Worm (Caenorhabditis elegans): ENCODE data around the gene F14H3.15.
A peak's percentile ranks its signal among the peaks of the same experiment; 100 is the strongest.

F14H3.15 gene

ce11 chrV:16036166-16036565 lies 23.9 kb downstream of the F14H3.15 start, which contains the start of gene T10C6.10:
T10C6.10 (plus strand) TSS chrV:16036413.
- no peak for TF ChIP-seq snpc-1.2 (GFP tag; IDR thresholded peaks at IDR 0.05)
- TF ChIP-seq set-16 (GFP tag; IDR thresholded peaks at IDR 0.05) = no peak

ce11 chrV:16033491-16033890 lies 26.5 kb downstream of the F14H3.15 start:
- TF ChIP-seq nhr-42 (GFP tag; IDR thresholded peaks at IDR 0.05) (no peak), fos-1 (tag; optimal IDR thresholded peaks at IDR 0.05) (no peak), R02D3.7 (tag; optimal IDR thresholded peaks at IDR 0.05) (no peak), sdz-12 (GFP tag; optimal IDR thresholded peaks at IDR 0.05) (no peak), php-3 (GFP tag; IDR thresholded peaks at IDR 0.05) (no peak), F44E2.7 (GFP tag; IDR thresholded peaks at IDR 0.05) (no peak), spr-1 (tag; optimal IDR thresholded peaks at IDR 0.05) (no peak), set-16 (GFP tag; IDR thresholded peaks at IDR 0.05) (peak; percentile 54)

- no peak for TF ChIP-seq ces-1 (GFP tag; optimal IDR thresholded peaks at IDR 0.05)
- TF ChIP-seq snpc-1.2 (GFP tag; IDR thresholded peaks at IDR 0.05) = 0 out of 2 replicates have a peak, but pooled peaks have one; percentile 8
- TF ChIP-seq aha-1 (tag) = peak; percentile 79
- TF ChIP-seq unc-62 (GFP tag; optimal IDR thresholded peaks at IDR 0.05 in 1 of 2) = peak in 1 of 2 experiments; percentile 97
- TF ChIP-seq unc-62 (tag; optimal IDR thresholded peaks at IDR 0.05) = no peak
Measured at ce11 chrV:16032761-16033160, 27.3 kb downstream of the F14H3.15 start, which contains the start of gene T10C6.16. T10C6.16 (minus strand) TSS chrV:16033005.

- no peak for TF ChIP-seq snpc-1.2 (GFP tag; IDR thresholded peaks at IDR 0.05)
- no peak for TF ChIP-seq lin-39 (tag; optimal IDR thresholded peaks at IDR 0.05)
Measured at ce11 chrV:16031571-16031970, 28.5 kb downstream of the F14H3.15 start, which contains the start of gene T10C6.7. T10C6.7 (minus strand) TSS chrV:16031713.

ce11 chrV:16029237-16029636 lies 30.8 kb downstream of the F14H3.15 start:
- TF ChIP-seq daf-12 (tag; optimal IDR thresholded peaks at IDR 0.05) (no peak), F49E8.2 (tag; optimal IDR thresholded peaks at IDR 0.05; ENCODE audit: borderline replicate concordance) (no peak), ceh-44 (GFP tag; IDR thresholded peaks at IDR 0.05) (no peak), F44E2.7 (GFP tag; IDR thresholded peaks at IDR 0.05) (no peak), R02D3.7 (tag; optimal IDR thresholded peaks at IDR 0.05) (no peak), ceh-82 (tag; optimal IDR thresholded peaks at IDR 0.05) (no peak)

ce11 chrV:16024917-16025316 lies 35.1 kb downstream of the F14H3.15 start:
- no peak for TF ChIP-seq aha-1 (tag)
- TF ChIP-seq set-16 (GFP tag; IDR thresholded peaks at IDR 0.05) = peak; percentile 67

- no peak for TF ChIP-seq gei-8 (GFP tag; optimal IDR thresholded peaks at IDR 0.05)
- no peak for TF ChIP-seq hmg-1.1 (GFP tag; IDR thresholded peaks at IDR 0.05)
- TF ChIP-seq F44E2.7 (GFP tag; IDR thresholded peaks at IDR 0.05) = no peak
- 0 out of 2 replicates have a peak, but pooled peaks have one; percentile 33 for TF ChIP-seq arid-1 (GFP tag; conservative IDR thresholded peaks at IDR 0.05)
- peak; percentile 36 for TF ChIP-seq F49E8.2 (tag; optimal IDR thresholded peaks at IDR 0.05; ENCODE audit: borderline replicate concordance)
- no peak for TF ChIP-seq ztf-11 (tag; optimal IDR thresholded peaks at IDR 0.05)
- TF ChIP-seq nhr-102 (tag; optimal IDR thresholded peaks at IDR 0.05) = no peak
- TF ChIP-seq nhr-77 (tag; optimal IDR thresholded peaks at IDR 0.05) = no peak
- TF ChIP-seq dpl-1 (GFP tag; optimal IDR thresholded peaks at IDR 0.05) = peak; percentile 8
- TF ChIP-seq daf-19 (GFP tag; conservative IDR thresholded peaks at IDR 0.05) = 0 out of 2 replicates have a peak, but pooled peaks have one; percentile 13
- TF ChIP-seq nhr-42 (GFP tag; IDR thresholded peaks at IDR 0.05) = no peak
- no peak for TF ChIP-seq aha-1 (tag)
- TF ChIP-seq nhr-41 (GFP tag; IDR thresholded peaks at IDR 0.05) = no peak
Measured at ce11 chrV:16024300-16024699, 35.7 kb downstream of the F14H3.15 start, which contains the start of gene T10C6.6. T10C6.6 (plus strand) TSS chrV:16024326.

ce11 chrV:16023559-16023958 lies 36.5 kb downstream of the F14H3.15 start:
- peak; percentile 51 for TF ChIP-seq set-16 (GFP tag; IDR thresholded peaks at IDR 0.05)
- TF ChIP-seq nhr-41 (GFP tag; IDR thresholded peaks at IDR 0.05) = no peak
- TF ChIP-seq dpl-1 (GFP tag; optimal IDR thresholded peaks at IDR 0.05) = no peak
- no peak for TF ChIP-seq fos-1 (tag; optimal IDR thresholded peaks at IDR 0.05)
- no peak for TF ChIP-seq lin-13 (GFP tag; optimal IDR thresholded peaks at IDR 0.05)
- no peak for TF ChIP-seq daf-8 (GFP tag; IDR thresholded peaks at IDR 0.05)
- TF ChIP-seq arid-1 (GFP tag; conservative IDR thresholded peaks at IDR 0.05) = no peak
- TF ChIP-seq unc-130 (GFP tag; optimal IDR thresholded peaks at IDR 0.05) = no peak
